Fruit fly (Drosophila melanogaster) whole organism, wandering third instar larva: ENCODE measurements around the gene Muc30E.

Experiments
- Abd-B ChIP-seq: fragments of >200 bp; optimal IDR thresholded peaks from 2 replicates; lab custom pipeline; 2017; ENCODE audit warnings: missing biosample characterization, missing genetic modification characterization
- CG32264 ChIP-seq: fragments of 200-800 bp; sonication (Bioruptor generic); optimal IDR thresholded peaks from 2 replicates; lab custom pipeline; 2016; ENCODE audit warnings: missing biosample characterization, missing genetic modification characterization
- CG9705 ChIP-seq: fragments of 200-800 bp; sonication (Bioruptor generic); optimal IDR thresholded peaks from 2 replicates; lab custom pipeline; 2018; ENCODE audit warnings: missing biosample characterization, mild to moderate bottlenecking, missing genetic modification characterization
- CrebA ChIP-seq: fragments of 200-800 bp; sonication (Bioruptor generic); optimal IDR thresholded peaks from 2 replicates; lab custom pipeline; 2016; ENCODE audit warnings: missing biosample characterization, mild to moderate bottlenecking, missing genetic modification characterization, borderline replicate concordance
- Dfd ChIP-seq: fragments of >200 bp; optimal IDR thresholded peaks from 2 replicates; lab custom pipeline; 2017; ENCODE audit warnings: missing biosample characterization, missing genetic modification characterization
- Dif ChIP-seq: fragments of 200-275, 200-300 bp; sonication (Bioruptor generic); optimal IDR thresholded peaks from 2 replicates; lab custom pipeline; 2018; ENCODE audit warnings: missing biosample characterization, missing genetic modification characterization; ENCODE audit not compliant: partially characterized antibody
- GATAd ChIP-seq: sonication (Bioruptor generic); optimal IDR thresholded peaks from 2 replicates; lab custom pipeline; 2016; ENCODE audit warnings: missing biosample characterization, missing genetic modification characterization
- HLH106 ChIP-seq: fragments of 200-800 bp; optimal IDR thresholded peaks from 3 replicates; lab custom pipeline; 2019; ENCODE audit warnings: missing biosample characterization, mild to moderate bottlenecking, missing genetic modification characterization, moderate library complexity
- Hnf4 ChIP-seq: fragments of 200-800 bp; sonication (Bioruptor generic); optimal IDR thresholded peaks from 2 replicates; lab custom pipeline; 2016; ENCODE audit warnings: missing biosample characterization, mild to moderate bottlenecking, missing genetic modification characterization
- Hr78 ChIP-seq: fragments of >200 bp; optimal IDR thresholded peaks from 2 replicates; lab custom pipeline; 2017; ENCODE audit warnings: missing biosample characterization, missing genetic modification characterization
- Hr83 ChIP-seq: fragments of 200-300 bp; sonication (Bioruptor generic); optimal IDR thresholded peaks from 2 replicates; lab custom pipeline; 2016; ENCODE audit warnings: missing biosample characterization, mild to moderate bottlenecking, missing genetic modification characterization, moderate library complexity; ENCODE audit not compliant: poor library complexity, severe bottlenecking
- Jra ChIP-seq: sonication (Bioruptor generic); optimal IDR thresholded peaks from 2 replicates; lab custom pipeline; 2016; ENCODE audit warnings: missing biosample characterization, missing genetic modification characterization
- Mio ChIP-seq: sonication (Bioruptor generic); optimal IDR thresholded peaks from 2 replicates; lab custom pipeline; 2016; ENCODE audit warnings: missing biosample characterization, missing genetic modification characterization
- Myc ChIP-seq: fragments of >200 bp; optimal IDR thresholded peaks from 2 replicates; lab custom pipeline; 2017
- N ChIP-seq: fragments of >200 bp; optimal IDR thresholded peaks from 2 replicates; lab custom pipeline; 2018; ENCODE audit warnings: missing biosample characterization, missing external identifiers, missing genetic modification characterization
- OdsH ChIP-seq: fragments of 200-800 bp; sonication (Bioruptor generic); optimal IDR thresholded peaks from 2 replicates; lab custom pipeline; 2016; ENCODE audit warnings: missing biosample characterization, mild to moderate bottlenecking, missing genetic modification characterization
- Rel ChIP-seq, 2 experiments: fragments of 200-800 bp; sonication (Bioruptor generic) in 1 of 2; optimal IDR thresholded peaks; 2 replicates in 1 of 2; 3 replicates in 1 of 2; lab custom pipeline; 2016 to 2019; ENCODE audit warnings: mild to moderate bottlenecking in 2 of 2, missing biosample characterization in 2 of 2, missing genetic modification characterization in 2 of 2, moderate library complexity in 1 of 2
- Sp1 ChIP-seq: fragments of 200-800 bp; sonication (Bioruptor generic); optimal IDR thresholded peaks from 3 replicates; lab custom pipeline; 2019; ENCODE audit warnings: missing biosample characterization, mild to moderate bottlenecking, missing genetic modification characterization, moderate library complexity
- Vsx2 ChIP-seq: fragments of 200-300, 225-300 bp; sonication (Bioruptor generic); optimal IDR thresholded peaks from 2 replicates; lab custom pipeline; 2018; ENCODE audit warnings: missing biosample characterization, missing genetic modification characterization; ENCODE audit not compliant: partially characterized antibody
- br ChIP-seq: fragments of 200-800 bp; sonication (Bioruptor generic); optimal IDR thresholded peaks from 2 replicates; lab custom pipeline; 2016; ENCODE audit warnings: missing biosample characterization, missing genetic modification characterization
- brk ChIP-seq: fragments of 200-800 bp; sonication (Bioruptor generic); optimal IDR thresholded peaks from 2 replicates; lab custom pipeline; 2016; ENCODE audit warnings: missing biosample characterization, mild to moderate bottlenecking, missing genetic modification characterization
- dl ChIP-seq, 2 experiments: fragments of 175-275, 200-275 bp in 1 of 2; fragments of 200-275 bp in 1 of 2; sonication (Bioruptor generic); optimal IDR thresholded peaks; lab custom pipeline; 2018; ENCODE audit warnings: mild to moderate bottlenecking in 2 of 2, missing biosample characterization in 2 of 2, missing genetic modification characterization in 2 of 2, moderate library complexity in 2 of 2; ENCODE audit not compliant: partially characterized antibody in 2 of 2, insufficient read depth in 1 of 2
- dmrt93B ChIP-seq: fragments of 200-800 bp; sonication (Bioruptor generic); optimal IDR thresholded peaks from 2 replicates; lab custom pipeline; 2018; ENCODE audit warnings: missing biosample characterization, mild to moderate bottlenecking, missing genetic modification characterization
- dsf ChIP-seq: sonication (Bioruptor generic); optimal IDR thresholded peaks from 2 replicates; lab custom pipeline; 2016; ENCODE audit warnings: missing biosample characterization, missing genetic modification characterization, borderline replicate concordance
- ey ChIP-seq: fragments of 200-800 bp; sonication (Bioruptor generic); optimal IDR thresholded peaks from 2 replicates; lab custom pipeline; 2016; ENCODE audit warnings: missing biosample characterization, missing genetic modification characterization
- foxo ChIP-seq, 2 experiments: fragments of 200-800 bp; sonication (Bioruptor generic); optimal IDR thresholded peaks; 2 replicates in 1 of 2; 3 replicates in 1 of 2; lab custom pipeline; 2016 to 2017; ENCODE audit warnings: missing biosample characterization in 2 of 2, missing genetic modification characterization in 2 of 2
- fru ChIP-seq: fragments of 200-800 bp; sonication (Bioruptor generic); optimal IDR thresholded peaks from 3 replicates; lab custom pipeline; 2016; ENCODE audit warnings: missing biosample characterization, mild to moderate bottlenecking, missing genetic modification characterization
- h ChIP-seq: fragments of 200-800 bp; sonication (Bioruptor generic); optimal IDR thresholded peaks from 3 replicates; lab custom pipeline; 2016; ENCODE audit warnings: missing biosample characterization, mild to moderate bottlenecking, missing genetic modification characterization
- jim ChIP-seq: fragments of 175-275, 200-325 bp; sonication (Bioruptor generic); optimal IDR thresholded peaks from 2 replicates; lab custom pipeline; 2016; ENCODE audit warnings: missing biosample characterization, mild to moderate bottlenecking, missing genetic modification characterization
- lola ChIP-seq: fragments of >200 bp; optimal IDR thresholded peaks from 2 replicates; lab custom pipeline; 2017; ENCODE audit warnings: missing biosample characterization, missing genetic modification characterization
- pan ChIP-seq: fragments of >200 bp; optimal IDR thresholded peaks from 2 replicates; lab custom pipeline; 2017
- psq ChIP-seq: fragments of 200-800 bp; sonication (Bioruptor generic); optimal IDR thresholded peaks from 3 replicates; lab custom pipeline; 2017; ENCODE audit warnings: missing biosample characterization, mild to moderate bottlenecking, missing genetic modification characterization, moderate library complexity
- rgr ChIP-seq: fragments of 200-800 bp; sonication (Bioruptor generic); optimal IDR thresholded peaks from 3 replicates; lab custom pipeline; 2016; ENCODE audit warnings: missing biosample characterization, mild to moderate bottlenecking, missing genetic modification characterization
- sage ChIP-seq: fragments of 200-800 bp; sonication (Bioruptor generic); optimal IDR thresholded peaks from 2 replicates; lab custom pipeline; 2016; ENCODE audit warnings: missing biosample characterization, mild to moderate bottlenecking, missing genetic modification characterization
- sv ChIP-seq: fragments of 200-800 bp; sonication (Bioruptor generic); optimal IDR thresholded peaks from 3 replicates; lab custom pipeline; 2016; ENCODE audit warnings: missing biosample characterization, missing genetic modification characterization
- tai ChIP-seq: sonication (Bioruptor generic); optimal IDR thresholded peaks from 2 replicates; lab custom pipeline; 2016; ENCODE audit warnings: missing biosample characterization, missing genetic modification characterization
- usp ChIP-seq: fragments of >200 bp; optimal IDR thresholded peaks from 2 replicates; lab custom pipeline; 2017; ENCODE audit warnings: missing biosample characterization, missing genetic modification characterization
- woc ChIP-seq: sonication (Bioruptor generic); optimal IDR thresholded peaks from 2 replicates; lab custom pipeline; 2016; ENCODE audit warnings: missing biosample characterization, mild to moderate bottlenecking, missing genetic modification characterization

The Muc30E gene

DNA sequence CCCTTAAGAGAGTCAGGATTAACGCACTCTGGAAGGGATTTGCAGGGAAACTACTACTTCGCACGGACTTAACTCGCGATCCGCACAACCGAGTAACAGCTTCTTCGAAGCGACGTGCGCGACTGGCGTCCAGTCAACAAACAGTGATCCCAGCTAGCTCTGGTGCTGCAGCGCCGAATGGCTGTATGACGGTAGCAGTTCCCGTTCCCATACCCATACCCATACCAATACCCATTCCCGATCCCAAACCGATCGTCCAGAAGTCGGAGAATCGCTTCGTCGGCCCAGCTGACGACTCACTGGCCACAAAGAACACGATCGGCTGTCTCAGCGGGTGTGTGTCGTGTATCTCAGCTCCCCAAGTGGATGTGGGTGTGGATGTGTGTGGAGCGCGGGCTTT, 44.3 kb upstream of the Muc30E start, which contains the start of gene CG5853:
TSS of gene CG5853 (minus strand) at position 384 of the 400 bp plus-strand sequence.
- no peak for TF ChIP-seq Dfd (GFP tag; lab: Kevin White, UChicago)
- TF ChIP-seq fru: peak; percentile 52
- TF ChIP-seq pan (lab: Kevin White, UChicago): no peak
- no peak for TF ChIP-seq sv (GFP tag; lab: Kevin White, UChicago)
- no peak for TF ChIP-seq CrebA (GFP tag; lab: Kevin White, UChicago)
- TF ChIP-seq Dif (GFP tag; lab: Kevin White, UChicago): peak; percentile 87
- peak; percentile 94 for TF ChIP-seq Hr83 (GFP tag; lab: Kevin White, UChicago)
- peak; percentile 17 for TF ChIP-seq woc (GFP tag; lab: Kevin White, UChicago)
- TF ChIP-seq dl (GFP tag; optimal IDR thresholded peaks at IDR 0.05; lab: Kevin White, UChicago; ENCODE audit: insufficient read depth in 1 of 2, partially characterized antibody in 2 of 2): peak; percentile 52 to 64
- TF ChIP-seq dsf (GFP tag; lab: Kevin White, UChicago): no peak
- TF ChIP-seq GATAd (GFP tag; lab: Kevin White, UChicago): no peak
- no peak for TF ChIP-seq dmrt93B
- peak; percentile 46 for TF ChIP-seq br
- TF ChIP-seq tai (GFP tag; lab: Kevin White, UChicago): no peak
- no peak for TF ChIP-seq Mio (GFP tag; lab: Kevin White, UChicago)
- no peak for TF ChIP-seq Myc
- peak; percentile 59 for TF ChIP-seq rgr (GFP tag; lab: Kevin White, UChicago)
- peak; percentile 73 for TF ChIP-seq h (GFP tag; lab: Kevin White, UChicago)
- TF ChIP-seq Rel (GFP tag; optimal IDR thresholded peaks at IDR 0.05; lab: Kevin White, UChicago): peak; percentile 76
- peak; percentile 69 for TF ChIP-seq Rel (tag; optimal IDR thresholded peaks at IDR 0.05; lab: Kevin White, UChicago)
- TF ChIP-seq Sp1 (GFP tag; lab: Kevin White, UChicago): peak; percentile 36
- TF ChIP-seq N: no peak
- TF ChIP-seq usp: no peak
- no peak for TF ChIP-seq psq
- TF ChIP-seq Hr78 (GFP tag; lab: Kevin White, UChicago): no peak
- TF ChIP-seq ey: peak; percentile 19
- TF ChIP-seq Jra: peak; percentile 25
- no peak for TF ChIP-seq Abd-B (GFP tag; lab: Kevin White, UChicago)
- TF ChIP-seq brk (GFP tag; lab: Kevin White, UChicago): peak; percentile 1
- no peak for TF ChIP-seq lola (GFP tag; lab: Kevin White, UChicago)
- TF ChIP-seq Hnf4: peak; percentile 76
- no peak for TF ChIP-seq CG9705 (GFP tag; lab: Kevin White, UChicago)
- no peak for TF ChIP-seq CG32264 (GFP tag; lab: Kevin White, UChicago)
- TF ChIP-seq HLH106: no peak
- TF ChIP-seq OdsH (GFP tag; lab: Kevin White, UChicago): peak; percentile 13
- TF ChIP-seq jim (GFP tag; lab: Kevin White, UChicago): peak; percentile 34
- peak; percentile 47 for TF ChIP-seq Vsx2 (GFP tag; lab: Kevin White, UChicago)
- peak in 1 of 2 experiments; percentile 29 for TF ChIP-seq foxo (GFP tag; optimal IDR thresholded peaks at IDR 0.05; lab: Kevin White, UChicago)
- TF ChIP-seq sage (GFP tag; lab: Kevin White, UChicago): no peak

DNA sequence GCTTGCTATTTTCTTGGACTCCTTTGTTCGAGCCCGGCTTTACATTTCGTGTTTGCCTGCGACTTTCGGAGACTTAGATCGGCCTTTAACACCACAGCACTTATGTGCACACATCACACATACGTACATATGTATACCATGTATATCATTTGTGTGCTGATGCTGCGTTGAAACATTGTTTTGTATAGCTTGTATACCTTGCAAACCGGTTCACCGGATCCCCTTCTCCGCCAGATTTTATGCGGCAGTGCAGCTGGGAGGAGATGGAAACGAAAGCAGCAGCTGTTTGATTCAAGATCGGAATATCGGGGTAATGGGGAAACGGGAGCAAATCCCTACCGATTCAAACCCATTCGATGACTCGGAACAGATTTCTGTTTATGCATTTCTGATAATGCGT, 43.1 kb upstream of the Muc30E start:
- TF ChIP-seq HLH106 (no peak), Dif (GFP tag; lab: Kevin White, UChicago) (peak; percentile 75), Hr83 (GFP tag; lab: Kevin White, UChicago) (peak; percentile 62), OdsH (GFP tag; lab: Kevin White, UChicago) (no peak), Vsx2 (GFP tag; lab: Kevin White, UChicago) (peak; percentile 56), pan (lab: Kevin White, UChicago) (no peak)

DNA sequence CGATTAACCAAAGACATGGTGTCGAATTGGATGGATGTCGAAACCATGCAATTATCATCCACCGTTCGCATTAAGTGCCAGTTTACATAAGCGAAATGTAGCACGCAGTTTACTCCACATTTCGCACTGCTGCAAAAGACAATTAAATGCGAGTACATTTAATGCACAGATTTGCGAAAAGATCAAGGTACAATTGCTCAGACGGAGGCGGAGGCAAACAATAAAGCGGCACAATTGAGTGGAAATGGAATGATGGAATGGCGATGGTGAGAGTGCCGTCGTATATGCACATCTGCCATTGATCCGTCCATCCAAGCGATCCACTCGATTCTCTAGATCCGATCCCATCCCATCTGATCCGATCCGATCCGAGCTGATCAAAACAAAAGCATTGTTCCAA, 42.2 kb upstream of the Muc30E start:
- TF ChIP-seq Myc (no peak), Hnf4 (peak; percentile 39)
